Worm (Caenorhabditis elegans): ENCODE measurements around the gene rpl-5.

Gene rpl-5

ce11 chrII:8566806-8567266 lies 2.9 kb upstream of the rpl-5 start, which contains the start of gene F54C9.3 (continued):
- no peak for TF ChIP-seq R02D3.7 (tag; optimal IDR thresholded peaks at IDR 0.05)
- peak; percentile 16 for TF ChIP-seq lin-38 (GFP tag; IDR thresholded peaks at IDR 0.05)
- TF ChIP-seq dpl-1 (GFP tag; optimal IDR thresholded peaks at IDR 0.05), result no peak
- peak; percentile 99 for TF ChIP-seq php-3 (GFP tag; IDR thresholded peaks at IDR 0.05)
- TF ChIP-seq nhr-76 (tag; optimal IDR thresholded peaks at IDR 0.05), result no peak
- TF ChIP-seq ZK337.2 (GFP tag; IDR thresholded peaks at IDR 0.05), result no peak
- peak; percentile 95 for TF ChIP-seq nhr-28 (tag; optimal IDR thresholded peaks at IDR 0.05)
- no peak for TF ChIP-seq snpc-1.2 (GFP tag; IDR thresholded peaks at IDR 0.05)
- TF ChIP-seq ceh-32 (tag; optimal IDR thresholded peaks at IDR 0.05; ENCODE audit: poor library complexity), result no peak
- no peak for TF ChIP-seq zfp-3 (GFP tag; conservative IDR thresholded peaks at IDR 0.05)
- no peak for TF ChIP-seq Y5F2A.4 (GFP tag; optimal IDR thresholded peaks at IDR 0.05)
- no peak for TF ChIP-seq nhr-41 (GFP tag; IDR thresholded peaks at IDR 0.05)
- TF ChIP-seq dmd-9 (GFP tag; IDR thresholded peaks at IDR 0.05), result no peak
- no peak for TF ChIP-seq ceh-82 (tag; optimal IDR thresholded peaks at IDR 0.05)
- TF ChIP-seq pqm-1 (tag; optimal IDR thresholded peaks at IDR 0.05), result peak; percentile 91
- TF ChIP-seq gei-8 (GFP tag; optimal IDR thresholded peaks at IDR 0.05), result no peak
- TF ChIP-seq D1046.2 (GFP tag; IDR thresholded peaks at IDR 0.05), result no peak
- TF ChIP-seq hlh-30 (tag; optimal IDR thresholded peaks at IDR 0.05; ENCODE audit: insufficient read depth), result peak; percentile 50
- TF ChIP-seq ceh-20 (GFP tag; IDR thresholded peaks at IDR 0.05), result peak; percentile 96
- TF ChIP-seq lin-1 (GFP tag; IDR thresholded peaks at IDR 0.05), result peak; percentile 62
- no peak for TF ChIP-seq ctbp-1 (GFP tag; IDR thresholded peaks at IDR 0.05)
- TF ChIP-seq hif-1 (tag; optimal IDR thresholded peaks at IDR 0.05), result no peak
- TF ChIP-seq nhr-77 (tag; optimal IDR thresholded peaks at IDR 0.05), result peak; percentile 93
- peak; percentile 92 for TF ChIP-seq dmd-6 (GFP tag; IDR thresholded peaks at IDR 0.05)
- no peak for TF ChIP-seq lin-15B (tag; optimal IDR thresholded peaks at IDR 0.05)
- TF ChIP-seq dve-1 (tag; optimal IDR thresholded peaks at IDR 0.05; ENCODE audit: insufficient read depth), result peak; percentile 92
- no peak for TF ChIP-seq spr-1 (tag; optimal IDR thresholded peaks at IDR 0.05)
- TF ChIP-seq sdz-12 (GFP tag; optimal IDR thresholded peaks at IDR 0.05), result no peak
- TF ChIP-seq nhr-48 (tag; optimal IDR thresholded peaks at IDR 0.05), result peak; percentile 30
- TF ChIP-seq mes-2 (tag; optimal IDR thresholded peaks at IDR 0.05; ENCODE audit: poor library complexity, severe bottlenecking), result no peak
- TF ChIP-seq T20F7.1 (GFP tag; optimal IDR thresholded peaks at IDR 0.05), result peak; percentile 48
- TF ChIP-seq madf-9 (GFP tag; conservative IDR thresholded peaks at IDR 0.05), result no peak
- no peak for TF ChIP-seq daf-19 (GFP tag; conservative IDR thresholded peaks at IDR 0.05)
- no peak for TF ChIP-seq daf-12 (tag; optimal IDR thresholded peaks at IDR 0.05)
- no peak for TF ChIP-seq ZK546.5 (tag; optimal IDR thresholded peaks at IDR 0.05)
- no peak for TF ChIP-seq set-16 (GFP tag; IDR thresholded peaks at IDR 0.05)
- TF ChIP-seq vab-7 (GFP tag; IDR thresholded peaks at IDR 0.05), result no peak
- no peak for TF ChIP-seq Y105C5A.15 (GFP tag; IDR thresholded peaks at IDR 0.05)
- TF ChIP-seq F26F4.8 (GFP tag; conservative IDR thresholded peaks at IDR 0.05), result no peak
- TF ChIP-seq arid-1 (GFP tag; conservative IDR thresholded peaks at IDR 0.05), result no peak
- TF ChIP-seq egl-27 (tag; optimal IDR thresholded peaks at IDR 0.05), result no peak
- TF ChIP-seq nhr-111 (GFP tag; optimal IDR thresholded peaks at IDR 0.05), result no peak
- TF ChIP-seq lin-39 (tag; optimal IDR thresholded peaks at IDR 0.05), result no peak
- TF ChIP-seq zfp-2 (tag; optimal IDR thresholded peaks at IDR 0.05), result no peak
- no peak for TF ChIP-seq ceh-44 (GFP tag; IDR thresholded peaks at IDR 0.05)
- peak; percentile 75; the same call in 1 of the 2 replicates for TF ChIP-seq tra-1 (GFP tag; IDR thresholded peaks at IDR 0.05)
- peak; percentile 68 for TF ChIP-seq mep-1 (tag; optimal IDR thresholded peaks at IDR 0.05)
- TF ChIP-seq hlh-11 (tag; optimal IDR thresholded peaks at IDR 0.05), result peak; percentile 82
- no peak for TF ChIP-seq zip-2 (tag; optimal IDR thresholded peaks at IDR 0.05)
- no peak for TF ChIP-seq lim-7 (GFP tag; IDR thresholded peaks at IDR 0.05)
- TF ChIP-seq nhr-11 (tag; optimal IDR thresholded peaks at IDR 0.05), result no peak
